Worm (Caenorhabditis elegans): ENCODE measurements around the gene cpg-20.

cpg-20 gene

ce11 chrIV:6097040-6097928 is 21.3 kb upstream of the cpg-20 start (continued):
- TF ChIP-seq efl-1 (optimal IDR thresholded peaks at IDR 0.05) (peak; percentile 65 to 71), efl-1 (GFP tag; optimal IDR thresholded peaks at IDR 0.05 in 1 of 2) (peak; percentile 31 to 92), hpl-2 (GFP tag; optimal IDR thresholded peaks at IDR 0.05) (no peak), nhr-71 (tag; optimal IDR thresholded peaks at IDR 0.05) (peak; percentile 92), ets-5 (GFP tag; IDR thresholded peaks at IDR 0.05) (no peak), fkh-4 (tag; optimal IDR thresholded peaks at IDR 0.05; ENCODE audit: borderline replicate concordance) (no peak), unc-130 (tag; optimal IDR thresholded peaks at IDR 0.05) (peak; percentile 52), mdl-1 (tag; optimal IDR thresholded peaks at IDR 0.05) (peak in 1 of 2 experiments; percentile 81), nhr-90 (tag; optimal IDR thresholded peaks at IDR 0.05; ENCODE audit: poor library complexity) (peak; percentile 79), F16B12.6 (tag; optimal IDR thresholded peaks at IDR 0.05) (no peak), egl-27 (tag; optimal IDR thresholded peaks at IDR 0.05) (no peak), efl-3 (GFP tag; optimal IDR thresholded peaks at IDR 0.05) (no peak), lsy-2 (tag; optimal IDR thresholded peaks at IDR 0.05) (peak; percentile 65 to 75), pqm-1 (tag; optimal IDR thresholded peaks at IDR 0.05) (no peak), fos-1 (tag; optimal IDR thresholded peaks at IDR 0.05) (no peak), sox-4 (tag; optimal IDR thresholded peaks at IDR 0.05) (no peak), nhr-76 (tag; optimal IDR thresholded peaks at IDR 0.05) (no peak), nhr-20 (tag; optimal IDR thresholded peaks at IDR 0.05) (peak; percentile 91), mep-1 (tag; optimal IDR thresholded peaks at IDR 0.05) (peak; percentile 91), lir-3 (tag; optimal IDR thresholded peaks at IDR 0.05; ENCODE audit: poor library complexity) (peak; percentile 29), xbp-1 (tag; optimal IDR thresholded peaks at IDR 0.05) (peak; percentile 75), C34B4.2 (tag; optimal IDR thresholded peaks at IDR 0.05) (no peak), lin-39 (tag; optimal IDR thresholded peaks at IDR 0.05) (no peak), snu-23 (GFP tag; optimal IDR thresholded peaks at IDR 0.05) (peak; percentile 92), egl-13 (tag; optimal IDR thresholded peaks at IDR 0.05) (no peak), fkh-8 (tag; optimal IDR thresholded peaks at IDR 0.05) (peak; percentile 55), fkh-10 (GFP tag; optimal IDR thresholded peaks at IDR 0.05) (peak; percentile 63), sup-37 (GFP tag; optimal IDR thresholded peaks at IDR 0.05) (no peak), ztf-11 (tag; optimal IDR thresholded peaks at IDR 0.05) (peak in 1 of 2 experiments; percentile 40), ces-1 (GFP tag; optimal IDR thresholded peaks at IDR 0.05) (no peak), aly-2 (tag; optimal IDR thresholded peaks at IDR 0.05) (peak; percentile 38), rnt-1 (tag; optimal IDR thresholded peaks at IDR 0.05) (peak; percentile 77), dpl-1 (GFP tag; optimal IDR thresholded peaks at IDR 0.05) (peak; percentile 46 to 55 (median 52))

- peak; percentile 66 for TF ChIP-seq blmp-1 (tag; optimal IDR thresholded peaks at IDR 0.05)
- TF ChIP-seq ets-5 (GFP tag; IDR thresholded peaks at IDR 0.05): no peak
- TF ChIP-seq aha-1 (tag; optimal IDR thresholded peaks at IDR 0.05): no peak
- TF ChIP-seq nhr-20 (tag; optimal IDR thresholded peaks at IDR 0.05): no peak
- TF ChIP-seq unc-62 (GFP tag; optimal IDR thresholded peaks at IDR 0.05): no peak
- no peak for TF ChIP-seq Y116A8C.19 (tag; optimal IDR thresholded peaks at IDR 0.05; ENCODE audit: borderline replicate concordance)
- no peak for TF ChIP-seq mep-1 (tag; optimal IDR thresholded peaks at IDR 0.05)
Measured at ce11 chrIV:6095357-6095858, 19.4 kb upstream of the cpg-20 start, which contains the start of gene lag-1. lag-1 (plus strand) TSS chrIV:6095407.

ce11 chrIV:6094315-6094606 is 18.2 kb upstream of the cpg-20 start:
- TF ChIP-seq egl-27 (tag; optimal IDR thresholded peaks at IDR 0.05): no peak
- TF ChIP-seq tlp-1 (tag; optimal IDR thresholded peaks at IDR 0.05): no peak
- TF ChIP-seq sox-4 (tag; optimal IDR thresholded peaks at IDR 0.05): no peak
- TF ChIP-seq fkh-4 (tag; optimal IDR thresholded peaks at IDR 0.05; ENCODE audit: borderline replicate concordance): no peak
- TF ChIP-seq mab-9 (GFP tag; IDR thresholded peaks at IDR 0.05): no peak
- no peak for TF ChIP-seq nhr-85 (tag)
- TF ChIP-seq nhr-71 (tag; optimal IDR thresholded peaks at IDR 0.05): no peak
- no peak for TF ChIP-seq C34B4.2 (tag; optimal IDR thresholded peaks at IDR 0.05)
- TF ChIP-seq elt-3 (tag; optimal IDR thresholded peaks at IDR 0.05): no peak
- no peak for TF ChIP-seq mep-1 (tag; optimal IDR thresholded peaks at IDR 0.05)
- no peak for TF ChIP-seq efl-3 (GFP tag; optimal IDR thresholded peaks at IDR 0.05)
- no peak for TF ChIP-seq unc-30 (tag; optimal IDR thresholded peaks at IDR 0.05)
- TF ChIP-seq lir-3 (tag; optimal IDR thresholded peaks at IDR 0.05; ENCODE audit: poor library complexity): no peak
